Worm (Caenorhabditis elegans) whole organism, L4/young adult: Measurements from ENCODE around the gene sru-24.

Experiments
- W03F9.2 ChIP-seq: fragments of 150-350 bp; optimal IDR thresholded peaks from 2 replicates; lab custom pipeline; 2014; ENCODE audit warnings: missing biosample characterization, missing genetic modification characterization
- dao-5 ChIP-seq: sonication (generic microtip); optimal IDR thresholded peaks from 2 replicates; lab custom pipeline; 2016; ENCODE audit warnings: missing genotype, missing genetic modification characterization, moderate library complexity, missing compliant biosample characterization
- him-1 ChIP-seq: sonication (generic microtip); optimal IDR thresholded peaks from 2 replicates; lab custom pipeline; 2016; ENCODE audit warnings: missing genotype, missing genetic modification reagents, missing genetic modification characterization, missing compliant biosample characterization

- TF ChIP-seq him-1 (tag; lab: Kevin White, UChicago) (no peak), dao-5 (tag; lab: Kevin White, UChicago) (no peak), W03F9.2 (tag; lab: Kevin White, UChicago) (no peak)
Observed at ce11 chrV:655823-656222, 15.4 kb downstream of the sru-24 start, which contains the start of gene srh-245.
